Worm (Caenorhabditis elegans) whole organism, L4 larva: ENCODE results near the gene fbxa-36.

ENCODE experiments used
- F10B5.3 ChIP-seq: sonication (generic microtip); optimal IDR thresholded peaks from 2 replicates; lab custom pipeline; 2016; ENCODE audit warnings: mild to moderate bottlenecking, missing genetic modification characterization, missing compliant biosample characterization
- R02D3.7 ChIP-seq: fragments of 150-350 bp; sonication (generic microtip); optimal IDR thresholded peaks from 3 replicates; lab custom pipeline; 2014; ENCODE audit warnings: missing biosample characterization, missing genetic modification characterization
- daf-12 ChIP-seq: fragments of 150-350 bp; optimal IDR thresholded peaks from 2 replicates; lab custom pipeline; 2014; ENCODE audit warnings: missing biosample characterization, missing genetic modification reagents, missing genetic modification characterization
- fkh-10 ChIP-seq: fragments of 150-350 bp; optimal IDR thresholded peaks from 2 replicates; lab custom pipeline; 2014; ENCODE audit warnings: missing biosample characterization, missing genetic modification reagents, missing genetic modification characterization
- jun-1 ChIP-seq: fragments of 150-350 bp; optimal IDR thresholded peaks from 2 replicates; lab custom pipeline; 2014; ENCODE audit warnings: missing biosample characterization, missing genetic modification reagents, missing genetic modification characterization
- lin-39 ChIP-seq: fragments of 150-350 bp; optimal IDR thresholded peaks from 2 replicates; lab custom pipeline; 2014; ENCODE audit warnings: missing biosample characterization, missing genetic modification reagents, missing genetic modification characterization
- nhr-28 ChIP-seq: fragments of 150-350 bp; optimal IDR thresholded peaks from 2 replicates; lab custom pipeline; 2014; ENCODE audit warnings: missing biosample characterization, missing genetic modification characterization
- snpc-1.2 ChIP-seq: fragments of 200-800 bp; sonication (Bioruptor generic); IDR thresholded peaks from 2 replicates; pipeline ENCODE4 v1.3.6; 2022; ENCODE audit warnings: missing genetic modification reagents, missing genetic modification characterization, missing compliant biosample characterization
- unc-39 ChIP-seq: sonication (generic microtip); optimal IDR thresholded peaks from 2 replicates; lab custom pipeline; 2017; ENCODE audit warnings: missing biosample characterization, missing genetic modification characterization
- ztf-11 ChIP-seq: fragments of 150-350 bp; optimal IDR thresholded peaks from 2 replicates; lab custom pipeline; 2014; ENCODE audit warnings: missing biosample characterization, missing genetic modification characterization

- TF ChIP-seq F10B5.3 = no peak
- TF ChIP-seq fkh-10 (GFP tag; lab: Kevin White, UChicago) = no peak
- no peak for TF ChIP-seq nhr-28
- no peak for TF ChIP-seq lin-39 (tag; lab: Kevin White, UChicago)
- TF ChIP-seq snpc-1.2 = no peak
- no peak for TF ChIP-seq unc-39 (tag; lab: Kevin White, UChicago)
- TF ChIP-seq R02D3.7 (tag; lab: Kevin White, UChicago) = no peak
- TF ChIP-seq jun-1 (tag; lab: Kevin White, UChicago) = no peak
- no peak for TF ChIP-seq daf-12 (tag; lab: Kevin White, UChicago)
- TF ChIP-seq ztf-11 = no peak
Observed at ce11 chrIII:1326490-1326889, 33.5 kb upstream of the fbxa-36 start, which contains the start of gene Y82E9BL.18.
